Fruit fly (Drosophila melanogaster) whole organism: ENCODE data around the gene CG34429.

ENCODE experiments used
- CG8478 ChIP-seq: fragments of >200 bp; optimal IDR thresholded peaks from 2 replicates; lab custom pipeline; 2018; ENCODE audit warnings: inconsistent platforms
- Dll ChIP-seq: fragments of >200 bp; optimal IDR thresholded peaks from 2 replicates; lab custom pipeline; 2017
- EcR ChIP-seq, 2 experiments: fragments of >200 bp; optimal IDR thresholded peaks; 2 replicates each; lab custom pipeline; 2017; ENCODE audit warnings: missing biosample characterization in 2 of 2, missing genetic modification characterization in 2 of 2, missing genetic modification reagents in 2 of 2
- pan ChIP-seq: fragments of >200 bp; optimal IDR thresholded peaks from 2 replicates; lab custom pipeline; 2017
- psq ChIP-seq: fragments of >200 bp; optimal IDR thresholded peaks from 2 replicates; lab custom pipeline; 2017
- usp ChIP-seq: fragments of >200 bp; optimal IDR thresholded peaks from 2 replicates; lab custom pipeline; 2017; ENCODE audit warnings: missing biosample characterization, missing genetic modification characterization, mixed read lengths

CG34429 gene

DNA sequence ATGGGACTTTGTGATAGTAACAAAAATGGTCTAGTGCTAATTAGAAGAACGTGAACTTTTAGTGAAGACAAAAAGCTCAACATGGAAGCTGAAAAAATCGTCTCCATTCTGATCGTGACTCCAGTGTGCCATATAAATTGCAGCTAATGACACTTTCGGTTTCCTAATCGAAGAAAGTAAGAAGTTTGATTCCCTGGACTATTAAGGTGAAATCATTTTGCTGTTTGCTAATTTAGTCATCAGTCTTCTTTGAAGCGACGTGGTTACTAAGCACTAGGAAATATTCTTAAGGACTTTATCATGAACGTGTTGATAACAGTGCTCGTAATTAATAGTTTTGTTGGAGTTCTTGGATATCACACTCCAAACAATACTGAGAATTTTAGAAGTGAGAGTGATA is at the start of gene CG34429:
Gene CG34429 (plus strand): TSS at position 301 of the 400 bp plus-strand sequence.
- TF ChIP-seq pan (lab: Kevin White, UChicago) = no peak
- no peak for TF ChIP-seq usp
- no peak for TF ChIP-seq EcR (GFP tag; optimal IDR thresholded peaks at IDR 0.05; lab: Kevin White, UChicago)
- TF ChIP-seq Dll = no peak
- no peak for TF ChIP-seq CG8478 (lab: Kevin White, UChicago)
- no peak for TF ChIP-seq psq (lab: Kevin White, UChicago)

DNA sequence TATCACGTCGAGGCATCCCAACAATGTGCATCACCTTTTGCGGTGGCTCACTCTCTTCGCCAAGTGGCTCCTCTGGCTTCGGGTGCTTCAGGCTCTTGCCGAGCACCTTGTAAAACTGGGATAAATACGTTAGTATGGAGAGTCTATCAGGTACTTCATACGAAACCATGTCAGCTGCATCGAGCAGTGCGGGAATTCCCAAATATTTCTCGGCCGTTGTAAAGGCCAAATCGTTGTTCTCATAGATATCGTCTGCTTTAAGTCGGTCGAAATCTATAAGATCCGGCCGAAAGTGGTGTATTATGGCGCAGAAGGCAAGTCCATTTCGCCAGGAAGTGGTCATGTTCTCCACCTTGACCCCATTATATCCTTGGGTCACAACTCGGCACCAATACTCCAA is 48.2 kb upstream of the CG34429 start:
- TF ChIP-seq EcR (GFP tag; optimal IDR thresholded peaks at IDR 0.05; lab: Kevin White, UChicago) = no peak

- TF ChIP-seq pan (lab: Kevin White, UChicago) (no peak), CG8478 (lab: Kevin White, UChicago) (no peak), psq (lab: Kevin White, UChicago) (no peak), EcR (GFP tag; optimal IDR thresholded peaks at IDR 0.05; lab: Kevin White, UChicago) (no peak), usp (no peak), Dll (no peak)
Measured at dm6 chr3L:13015195-13015822, 47.5 kb upstream of the CG34429 start, which contains the start of gene MICAL-like. TSS of gene MICAL-like (minus strand) at chr3L:13015332.

DNA sequence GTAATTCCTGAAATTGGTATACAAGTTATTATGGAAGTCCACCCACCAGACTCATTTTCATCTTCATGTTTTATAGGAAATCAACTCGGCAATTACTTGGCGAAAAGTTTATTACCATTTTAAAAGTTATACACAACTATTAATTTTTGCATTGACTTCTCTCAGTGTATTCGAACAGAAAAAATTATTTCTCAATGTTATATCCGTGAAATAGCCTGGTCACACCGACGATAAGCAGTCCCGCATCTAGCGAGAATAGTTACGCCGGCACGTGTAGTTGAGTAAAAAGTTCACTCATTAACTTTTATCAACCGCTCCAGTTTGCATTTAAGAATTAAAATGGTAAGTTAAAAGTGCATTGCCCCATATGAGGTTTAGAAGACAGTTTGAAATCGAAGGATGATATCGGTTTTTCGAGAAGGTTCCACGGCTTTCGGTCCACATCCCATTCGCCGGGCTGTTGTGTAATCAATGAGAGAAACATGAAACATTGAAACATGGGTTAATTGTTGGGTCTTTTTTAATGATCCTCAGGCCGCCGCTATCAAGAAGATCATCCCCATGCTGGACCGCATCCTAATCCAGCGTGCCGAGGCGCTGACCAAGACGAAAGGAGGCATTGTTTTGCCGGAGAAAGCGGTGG is 46.9 kb upstream of the CG34429 start, which contains the start of gene CG11267:
Gene CG11267 (plus strand): TSS at position 228 of the 643 bp plus-strand sequence.
- TF ChIP-seq Dll = no peak
- TF ChIP-seq EcR (GFP tag; optimal IDR thresholded peaks at IDR 0.05; lab: Kevin White, UChicago) = no peak
- no peak for TF ChIP-seq usp
- TF ChIP-seq pan (lab: Kevin White, UChicago) = no peak
- TF ChIP-seq CG8478 (lab: Kevin White, UChicago) = no peak
- no peak for TF ChIP-seq psq (lab: Kevin White, UChicago)

- TF ChIP-seq CG8478 (lab: Kevin White, UChicago) = no peak
Measured at dm6 chr3L:13017803-13018324, 45.0 kb upstream of the CG34429 start, which contains the start of the genes mRpL20 and Icmt. TSS of gene mRpL20 (minus strand) at chr3L:13017867. TSS of gene Icmt (plus strand) at chr3L:13018266.

dm6 chr3L:13019249-13019956 is 43.4 kb upstream of the CG34429 start:
- TF ChIP-seq psq (lab: Kevin White, UChicago) (no peak), EcR (GFP tag; optimal IDR thresholded peaks at IDR 0.05; lab: Kevin White, UChicago) (no peak), usp (no peak), Dll (no peak), pan (lab: Kevin White, UChicago) (no peak), CG8478 (lab: Kevin White, UChicago) (no peak)

- TF ChIP-seq EcR (GFP tag; optimal IDR thresholded peaks at IDR 0.05; lab: Kevin White, UChicago) (no peak), Dll (no peak), usp (no peak), psq (lab: Kevin White, UChicago) (no peak), pan (lab: Kevin White, UChicago) (no peak), CG8478 (lab: Kevin White, UChicago) (no peak)
Measured at dm6 chr3L:13021727-13022126, 41.1 kb upstream of the CG34429 start.

dm6 chr3L:13022160-13022853 is 40.5 kb upstream of the CG34429 start, which contains the start of gene Adk2:
TSS of gene Adk2 (minus strand) at chr3L:13022688.
- no peak for TF ChIP-seq pan (lab: Kevin White, UChicago)

dm6 chr3L:13022854-13023560 is 39.8 kb upstream of the CG34429 start, which contains the start of gene RpS12:
TSS of gene RpS12 (plus strand) at chr3L:13023352.
- TF ChIP-seq usp = no peak
- TF ChIP-seq CG8478 (lab: Kevin White, UChicago) = no peak
- TF ChIP-seq EcR (GFP tag; optimal IDR thresholded peaks at IDR 0.05; lab: Kevin White, UChicago) = no peak
- no peak for TF ChIP-seq psq (lab: Kevin White, UChicago)
- TF ChIP-seq pan (lab: Kevin White, UChicago) = no peak
- TF ChIP-seq Dll = no peak

dm6 chr3L:13026337-13026736 is 36.5 kb upstream of the CG34429 start, which contains the start of gene Zmynd10:
TSS of gene Zmynd10 (minus strand) at chr3L:13026437.
- no peak for TF ChIP-seq EcR (GFP tag; optimal IDR thresholded peaks at IDR 0.05; lab: Kevin White, UChicago)
- no peak for TF ChIP-seq Dll
- no peak for TF ChIP-seq psq (lab: Kevin White, UChicago)
- TF ChIP-seq CG8478 (lab: Kevin White, UChicago) = no peak
- TF ChIP-seq pan (lab: Kevin White, UChicago) = no peak
- TF ChIP-seq usp = no peak

DNA sequence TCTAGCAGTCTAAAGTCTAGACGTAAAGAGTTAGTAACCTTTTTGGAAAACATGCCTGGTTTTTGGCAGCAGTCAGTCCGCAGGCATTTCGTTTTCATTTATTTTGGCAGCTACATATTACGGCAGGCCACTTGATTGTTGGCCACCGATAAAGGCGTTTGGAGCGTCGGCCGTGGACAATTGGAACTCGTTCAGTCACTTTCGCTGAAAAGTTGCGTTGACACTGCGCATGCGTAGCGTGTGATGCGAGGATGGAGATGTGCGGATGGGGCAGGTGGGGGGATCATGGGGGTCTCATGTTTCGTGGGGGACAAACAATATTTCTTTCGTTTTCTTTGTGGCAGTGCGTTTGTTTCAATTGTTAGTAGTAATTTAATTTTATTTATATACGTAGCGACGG is 36.0 kb upstream of the CG34429 start:
- TF ChIP-seq usp (no peak), psq (lab: Kevin White, UChicago) (no peak), EcR (GFP tag; optimal IDR thresholded peaks at IDR 0.05; lab: Kevin White, UChicago) (no peak), CG8478 (lab: Kevin White, UChicago) (no peak), Dll (no peak)
